Worm (Caenorhabditis elegans) whole organism, L4 larva: ENCODE results near the gene nlp-17.

Source experiments
- F10B5.3 ChIP-seq: sonication (generic microtip); optimal IDR thresholded peaks from 2 replicates; lab custom pipeline; 2016; ENCODE audit warnings: mild to moderate bottlenecking, missing genetic modification characterization, missing compliant biosample characterization
- F49E8.2 ChIP-seq: sonication (generic microtip); optimal IDR thresholded peaks from 2 replicates; lab custom pipeline; 2016; ENCODE audit warnings: missing compliant biosample characterization, mild to moderate bottlenecking, missing genetic modification characterization, borderline replicate concordance
- T20F7.1 ChIP-seq: fragments of 200-800 bp; sonication (Bioruptor generic); optimal IDR thresholded peaks from 2 replicates; lab custom pipeline; 2018; ENCODE audit warnings: mild to moderate bottlenecking, missing genetic modification characterization, missing compliant biosample characterization
- Y105C5A.15 ChIP-seq: fragments of 200-800 bp; sonication (Bioruptor generic); IDR thresholded peaks from 2 replicates; pipeline ENCODE4 v1.3.6; 2022; ENCODE audit warnings: missing genetic modification characterization, missing compliant biosample characterization
- Y48G9A.11 ChIP-seq: fragments of 200-800 bp; sonication (Bioruptor generic); IDR thresholded peaks from 2 replicates; pipeline ENCODE4 v1.3.6; 2022; ENCODE audit warnings: missing genetic modification reagents, missing genetic modification characterization, missing compliant biosample characterization
- Y75B8A.6 ChIP-seq: fragments of 200-800 bp; sonication (Bioruptor generic); IDR thresholded peaks from 2 replicates; pipeline ENCODE4 v1.3.6; 2022; ENCODE audit warnings: missing genetic modification reagents, missing genetic modification characterization, missing compliant biosample characterization
- ZK337.2 ChIP-seq: fragments of 200-800 bp; sonication (Bioruptor generic); IDR thresholded peaks from 2 replicates; pipeline ENCODE4 v1.3.6; 2022; ENCODE audit warnings: missing genetic modification reagents, missing genetic modification characterization, missing compliant biosample characterization
- aha-1 ChIP-seq: fragments of 150-350 bp; peaks from one replicate; lab custom pipeline; 2014; ENCODE audit warnings: missing biosample characterization, missing genetic modification characterization
- arid-1 ChIP-seq: fragments of 200-800 bp; sonication (Bioruptor generic); conservative IDR thresholded peaks from 2 replicates; pipeline ENCODE4 v1.3.6; 2022; ENCODE audit warnings: missing genetic modification reagents, missing genetic modification characterization, missing compliant biosample characterization
- ceh-32 ChIP-seq: sonication (generic microtip); optimal IDR thresholded peaks from 2 replicates; lab custom pipeline; 2016; ENCODE audit warnings: mild to moderate bottlenecking, missing genetic modification characterization, missing compliant biosample characterization; ENCODE audit not compliant: poor library complexity
- ceh-82 ChIP-seq: sonication (generic microtip); optimal IDR thresholded peaks from 2 replicates; lab custom pipeline; 2017; ENCODE audit warnings: missing biosample characterization, missing genetic modification characterization
- daf-12 ChIP-seq: fragments of 150-350 bp; optimal IDR thresholded peaks from 2 replicates; lab custom pipeline; 2014; ENCODE audit warnings: missing biosample characterization, missing genetic modification reagents, missing genetic modification characterization
- daf-16 ChIP-seq, 3 experiments: sonication (generic microtip); optimal IDR thresholded peaks; 2 replicates each; lab custom pipeline; 2016 to 2017; ENCODE audit warnings: missing genetic modification characterization in 3 of 3, missing genetic modification reagents in 3 of 3, mild to moderate bottlenecking in 2 of 3, missing compliant biosample characterization in 2 of 3, missing biosample characterization in 1 of 3, moderate library complexity in 1 of 3
- fos-1 ChIP-seq: fragments of 150-350 bp; optimal IDR thresholded peaks from 2 replicates; lab custom pipeline; 2014; ENCODE audit warnings: missing biosample characterization, missing genetic modification characterization
- jun-1 ChIP-seq: fragments of 150-350 bp; optimal IDR thresholded peaks from 2 replicates; lab custom pipeline; 2014; ENCODE audit warnings: missing biosample characterization, missing genetic modification reagents, missing genetic modification characterization
- lin-1 ChIP-seq: fragments of 200-800 bp; sonication (Bioruptor generic); IDR thresholded peaks from 2 replicates; pipeline ENCODE4 v1.3.6; 2022; ENCODE audit warnings: missing genetic modification reagents, missing genetic modification characterization, missing compliant biosample characterization
- lin-13 ChIP-seq: fragments of 150-350 bp; optimal IDR thresholded peaks from 2 replicates; lab custom pipeline; 2014; ENCODE audit warnings: missing biosample characterization, missing genetic modification reagents, missing genetic modification characterization
- lin-15B ChIP-seq: fragments of 150-350 bp; sonication (generic microtip); optimal IDR thresholded peaks from 3 replicates; lab custom pipeline; 2014; ENCODE audit warnings: missing biosample characterization, missing genetic modification characterization
- lin-38 ChIP-seq: fragments of 200-800 bp; sonication (Bioruptor generic); IDR thresholded peaks from 2 replicates; pipeline ENCODE4 v1.3.6; 2022; ENCODE audit warnings: missing genetic modification reagents, missing genetic modification characterization, missing compliant biosample characterization
- mdl-1 ChIP-seq, 2 experiments: fragments of 150-350 bp in 1 of 2; sonication (generic microtip) in 1 of 2; optimal IDR thresholded peaks; 2 replicates each; lab custom pipeline; 2014 to 2017; ENCODE audit warnings: missing biosample characterization in 2 of 2, missing genetic modification characterization in 2 of 2
- mdt-29 ChIP-seq: fragments of 200-800 bp; sonication (Bioruptor generic); IDR thresholded peaks from 2 replicates; pipeline ENCODE4 v1.3.6; 2022; ENCODE audit warnings: missing genetic modification reagents, missing genetic modification characterization, missing compliant biosample characterization
- mxl-2 ChIP-seq: fragments of 200-800 bp; sonication (Bioruptor generic); conservative IDR thresholded peaks from 2 replicates; pipeline ENCODE4 v1.3.6; 2022; ENCODE audit warnings: missing genetic modification reagents, missing genetic modification characterization, missing compliant biosample characterization
- nhr-10 ChIP-seq: fragments of 150-350 bp; optimal IDR thresholded peaks from 2 replicates; lab custom pipeline; 2014; ENCODE audit warnings: missing biosample characterization, missing genetic modification characterization
- nhr-41 ChIP-seq: fragments of 200-800 bp; sonication (Bioruptor generic); IDR thresholded peaks from 2 replicates; pipeline ENCODE4 v1.3.6; 2022; ENCODE audit warnings: missing genetic modification reagents, missing genetic modification characterization, missing compliant biosample characterization
- nhr-48 ChIP-seq: sonication (generic microtip); optimal IDR thresholded peaks from 2 replicates; lab custom pipeline; 2016; ENCODE audit warnings: mild to moderate bottlenecking, missing genetic modification characterization, missing compliant biosample characterization
- pha-4 ChIP-seq, 2 experiments: fragments of 150-350 bp in 1 of 2; fragments of 200-800 bp in 1 of 2; sonication (Bioruptor generic) in 1 of 2; IDR thresholded peaks in 1 of 2; optimal IDR thresholded peaks in 1 of 2; 2 replicates each; pipeline versions ENCODE4 v1.3.6 to Lab custom; 2014 to 2022; ENCODE audit warnings: missing genetic modification characterization in 2 of 2, missing genetic modification reagents in 2 of 2, missing biosample characterization in 1 of 2, missing compliant biosample characterization in 1 of 2
- rbr-2 ChIP-seq: sonication (generic microtip); optimal IDR thresholded peaks from 2 replicates; lab custom pipeline; 2016; ENCODE audit warnings: missing genotype, missing genetic modification characterization, missing compliant biosample characterization
- skn-1 ChIP-seq: fragments of 150-350 bp; optimal IDR thresholded peaks from 2 replicates; lab custom pipeline; 2014; ENCODE audit warnings: missing biosample characterization, missing genetic modification characterization
- snpc-1.2 ChIP-seq: fragments of 200-800 bp; sonication (Bioruptor generic); IDR thresholded peaks from 2 replicates; pipeline ENCODE4 v1.3.6; 2022; ENCODE audit warnings: missing genetic modification reagents, missing genetic modification characterization, missing compliant biosample characterization
- snpc-4 ChIP-seq: fragments of 150-350 bp; optimal IDR thresholded peaks from 2 replicates; lab custom pipeline; 2014; ENCODE audit warnings: missing biosample characterization, missing genetic modification characterization
- unc-130 ChIP-seq: sonication (generic microtip); optimal IDR thresholded peaks from 2 replicates; lab custom pipeline; 2016; ENCODE audit warnings: missing genetic modification reagents, missing genetic modification characterization, missing compliant biosample characterization
- unc-39 ChIP-seq: sonication (generic microtip); optimal IDR thresholded peaks from 2 replicates; lab custom pipeline; 2017; ENCODE audit warnings: missing biosample characterization, missing genetic modification characterization
- unc-62 ChIP-seq, 3 experiments: fragments of 150-350 bp in 1 of 3; sonication (generic microtip); optimal IDR thresholded peaks in 2 of 3; peaks in 1 of 3; 1 replicate in 1 of 3; 2 replicates in 2 of 3; lab custom pipeline; 2014 to 2017; ENCODE audit warnings: missing biosample characterization in 3 of 3, missing genetic modification characterization in 3 of 3, missing genetic modification reagents in 3 of 3, missing genotype in 1 of 3
- zip-11 ChIP-seq: fragments of 200-800 bp; sonication (Bioruptor generic); IDR thresholded peaks from 2 replicates; pipeline ENCODE4 v1.3.6; 2022; ENCODE audit warnings: missing genetic modification characterization, missing compliant biosample characterization
- zip-2 ChIP-seq: fragments of 150-350 bp; optimal IDR thresholded peaks from 2 replicates; lab custom pipeline; 2014; ENCODE audit warnings: missing biosample characterization, missing genetic modification characterization

The nlp-17 gene

ce11 chrIV:13513010-13513409 is 7.4 kb upstream of the nlp-17 start:
- TF ChIP-seq snpc-1.2 (GFP tag; lab: Robert Waterston, UW): peak; percentile 53; the same call in 1 of the 2 replicates
- TF ChIP-seq snpc-4 (tag; lab: Kevin White, UChicago): no peak
- no peak for TF ChIP-seq skn-1 (tag; lab: Kevin White, UChicago)
- TF ChIP-seq arid-1 (GFP tag; lab: Robert Waterston, UW): 0 out of 2 replicates have a peak, but pooled peaks have one; percentile 16
- TF ChIP-seq pha-4 (GFP tag; IDR thresholded peaks at IDR 0.05; lab: Robert Waterston, UW): 0 out of 2 replicates have a peak, but pooled peaks have one; percentile 31
- no peak for TF ChIP-seq pha-4 (tag; optimal IDR thresholded peaks at IDR 0.05; lab: Kevin White, UChicago)
- TF ChIP-seq daf-16 (GFP tag; optimal IDR thresholded peaks at IDR 0.05; lab: Kevin White, UChicago): no peak
- TF ChIP-seq daf-16 (tag; optimal IDR thresholded peaks at IDR 0.05; lab: Kevin White, UChicago): peak; percentile 23
- peak; percentile 76 for TF ChIP-seq aha-1 (tag; lab: Kevin White, UChicago)
- TF ChIP-seq nhr-48: no peak
- no peak for TF ChIP-seq zip-11 (GFP tag; lab: Robert Waterston, UW)
- peak in 1 of 2 experiments; percentile 23 for TF ChIP-seq unc-62 (GFP tag; optimal IDR thresholded peaks at IDR 0.05 in 1 of 2; lab: Kevin White, UChicago)
- TF ChIP-seq unc-62 (tag; optimal IDR thresholded peaks at IDR 0.05; lab: Kevin White, UChicago): no peak
- no peak for TF ChIP-seq ceh-32 (tag; lab: Kevin White, UChicago)

- peak; percentile 46; the same call in 1 of the 2 replicates for TF ChIP-seq Y48G9A.11 (GFP tag; lab: Robert Waterston, UW)
- TF ChIP-seq daf-12 (tag; lab: Kevin White, UChicago): no peak
- no peak for TF ChIP-seq Y75B8A.6 (GFP tag; lab: Robert Waterston, UW)
- TF ChIP-seq mxl-2 (GFP tag; lab: Robert Waterston, UW): no peak
- no peak for TF ChIP-seq ZK337.2
- TF ChIP-seq nhr-10 (tag; lab: Kevin White, UChicago): no peak
- TF ChIP-seq unc-39 (tag; lab: Kevin White, UChicago): no peak
- TF ChIP-seq snpc-1.2 (GFP tag; lab: Robert Waterston, UW): peak; percentile 94
- no peak for TF ChIP-seq ceh-82
- TF ChIP-seq F49E8.2 (tag; lab: Kevin White, UChicago): peak; percentile 86
- no peak for TF ChIP-seq unc-62 (GFP tag; optimal IDR thresholded peaks at IDR 0.05 in 1 of 2; lab: Kevin White, UChicago)
- no peak for TF ChIP-seq unc-62 (tag; optimal IDR thresholded peaks at IDR 0.05; lab: Kevin White, UChicago)
- TF ChIP-seq pha-4 (GFP tag; IDR thresholded peaks at IDR 0.05; lab: Robert Waterston, UW): no peak
- TF ChIP-seq pha-4 (tag; optimal IDR thresholded peaks at IDR 0.05; lab: Kevin White, UChicago): no peak
- TF ChIP-seq mdl-1 (tag; optimal IDR thresholded peaks at IDR 0.05; lab: Kevin White, UChicago): no peak
- TF ChIP-seq lin-1: no peak
- TF ChIP-seq rbr-2: no peak
- peak; percentile 69 for TF ChIP-seq lin-38
- no peak for TF ChIP-seq lin-13 (GFP tag; lab: Kevin White, UChicago)
- peak; percentile 63 for TF ChIP-seq unc-130
- no peak for TF ChIP-seq F10B5.3 (tag; lab: Kevin White, UChicago)
- no peak for TF ChIP-seq T20F7.1 (GFP tag; lab: Kevin White, UChicago)
- TF ChIP-seq lin-15B (tag; lab: Kevin White, UChicago): no peak
- TF ChIP-seq mdt-29 (GFP tag; lab: Robert Waterston, UW): no peak
- no peak for TF ChIP-seq nhr-41 (GFP tag; lab: Robert Waterston, UW)
- no peak for TF ChIP-seq jun-1 (tag; lab: Kevin White, UChicago)
Measured at ce11 chrIV:13512112-13512569, 6.6 kb upstream of the nlp-17 start, which contains the start of gene puf-3. Gene puf-3, minus strand, starts transcription at chrIV:13512162.

ce11 chrIV:13510049-13510448 is 4.5 kb upstream of the nlp-17 start:
- TF ChIP-seq Y105C5A.15 (GFP tag; lab: Robert Waterston, UW): no peak
- peak; percentile 58; the same call in 1 of the 2 replicates for TF ChIP-seq lin-38
- no peak for TF ChIP-seq fos-1 (tag; lab: Kevin White, UChicago)
- TF ChIP-seq zip-2 (tag; lab: Kevin White, UChicago): no peak
- TF ChIP-seq F49E8.2 (tag; lab: Kevin White, UChicago): peak; percentile 10
- TF ChIP-seq snpc-1.2 (GFP tag; lab: Robert Waterston, UW): peak; percentile 66; the same call in 1 of the 2 replicates
- TF ChIP-seq unc-130: peak; percentile 31
- TF ChIP-seq pha-4 (GFP tag; IDR thresholded peaks at IDR 0.05; lab: Robert Waterston, UW): peak; percentile 31; the same call in 1 of the 2 replicates
- TF ChIP-seq pha-4 (tag; optimal IDR thresholded peaks at IDR 0.05; lab: Kevin White, UChicago): no peak
